Fruit fly (Drosophila melanogaster) whole organism, embryonic: Measurements from ENCODE around the gene Spc105R.

Experiments
- Abd-B ChIP-seq: fragments of 200-800 bp; sonication (Bioruptor generic); optimal IDR thresholded peaks from 2 replicates; lab custom pipeline; 2018; ENCODE audit warnings: missing biosample characterization, mild to moderate bottlenecking, missing genetic modification characterization, moderate library complexity
- Atf3 ChIP-seq: fragments of 200-800 bp; sonication (Bioruptor generic); optimal IDR thresholded peaks from 3 replicates; lab custom pipeline; 2016; ENCODE audit warnings: missing biosample characterization, missing genetic modification characterization
- Bdp1 ChIP-seq: fragments of 200-800 bp; sonication (Bioruptor generic); optimal IDR thresholded peaks from 3 replicates; lab custom pipeline; 2016; ENCODE audit warnings: missing biosample characterization, missing genetic modification characterization
- Bteb2 ChIP-seq: fragments of 200-800 bp; sonication (Bioruptor generic); optimal IDR thresholded peaks from 2 replicates; lab custom pipeline; 2016; ENCODE audit warnings: missing biosample characterization, missing genetic modification characterization
- CG10274 ChIP-seq: fragments of 200-800 bp; sonication (Bioruptor generic); optimal IDR thresholded peaks from 3 replicates; lab custom pipeline; 2017; ENCODE audit warnings: missing biosample characterization, mild to moderate bottlenecking, missing genetic modification characterization
- CG10321 ChIP-seq: fragments of 200-800 bp; sonication (Bioruptor generic); IDR thresholded peaks from 2 replicates; pipeline ENCODE4 v1.3.6; 2022; ENCODE audit warnings: missing biosample characterization, missing genetic modification characterization
- CG10462 ChIP-seq: fragments of 200-800 bp; sonication (Bioruptor generic); optimal IDR thresholded peaks from 2 replicates; lab custom pipeline; 2016; ENCODE audit warnings: missing biosample characterization, missing genetic modification characterization
- CG11696 ChIP-seq: fragments of 200-800 bp; sonication (Bioruptor generic); IDR thresholded peaks from 2 replicates; pipeline ENCODE4 v1.3.6; 2022; ENCODE audit warnings: missing biosample characterization, missing genetic modification characterization
- CG12391 ChIP-seq: fragments of 200-800 bp; sonication (Bioruptor generic); optimal IDR thresholded peaks from 3 replicates; lab custom pipeline; 2018; ENCODE audit warnings: missing biosample characterization, mild to moderate bottlenecking, missing genetic modification characterization, moderate library complexity
- CG12744 ChIP-seq: fragments of 200-800 bp; sonication (Bioruptor generic); optimal IDR thresholded peaks from 2 replicates; lab custom pipeline; 2016; ENCODE audit warnings: missing biosample characterization, missing genetic modification characterization
- CG13296 ChIP-seq: fragments of 200-800 bp; sonication (Bioruptor generic); optimal IDR thresholded peaks from 3 replicates; lab custom pipeline; 2018; ENCODE audit warnings: missing biosample characterization, mild to moderate bottlenecking, missing genetic modification characterization
- CG13424 ChIP-seq: fragments of 200-800 bp; sonication (Bioruptor generic); optimal IDR thresholded peaks from 2 replicates; lab custom pipeline; 2019; ENCODE audit warnings: missing biosample characterization, mild to moderate bottlenecking, missing genetic modification characterization, moderate library complexity
- CG14667 ChIP-seq: fragments of 200-800 bp; sonication (Bioruptor generic); IDR thresholded peaks from 2 replicates; pipeline ENCODE4 v1.3.6; 2022; ENCODE audit warnings: missing biosample characterization, missing genetic modification characterization
- CG2202 ChIP-seq: fragments of 200-800 bp; sonication (Bioruptor generic); optimal IDR thresholded peaks from 2 replicates; lab custom pipeline; 2018; ENCODE audit warnings: missing biosample characterization, mild to moderate bottlenecking, missing genetic modification characterization
- CG31365 ChIP-seq: fragments of 200-800 bp; sonication (Bioruptor generic); optimal IDR thresholded peaks from 2 replicates; lab custom pipeline; 2018; ENCODE audit warnings: missing biosample characterization, mild to moderate bottlenecking, missing genetic modification characterization
- CG3163 ChIP-seq: fragments of 200-800 bp; sonication (Bioruptor generic); optimal IDR thresholded peaks from 3 replicates; lab custom pipeline; 2016; ENCODE audit warnings: missing biosample characterization, missing genetic modification characterization
- CG3838 ChIP-seq: fragments of 200-800 bp; sonication (Bioruptor generic); optimal IDR thresholded peaks from 3 replicates; lab custom pipeline; 2016; ENCODE audit warnings: missing biosample characterization, missing genetic modification characterization
- CG4404 ChIP-seq: fragments of 200-800 bp; sonication (Bioruptor generic); IDR thresholded peaks from 2 replicates; pipeline ENCODE4 v1.3.6; 2022; ENCODE audit warnings: missing biosample characterization, missing genetic modification characterization
- CG4424 ChIP-seq: fragments of 200-800 bp; sonication (Bioruptor generic); optimal IDR thresholded peaks from 3 replicates; lab custom pipeline; 2016; ENCODE audit warnings: missing biosample characterization, missing genetic modification characterization
- CG7745 ChIP-seq: fragments of 200-800 bp; sonication (Bioruptor generic); optimal IDR thresholded peaks from 2 replicates; lab custom pipeline; 2018; ENCODE audit warnings: missing biosample characterization, mild to moderate bottlenecking, missing genetic modification characterization, moderate library complexity
- CG8281 ChIP-seq: fragments of 200-800 bp; sonication (Bioruptor generic); optimal IDR thresholded peaks from 2 replicates; lab custom pipeline; 2018; ENCODE audit warnings: missing biosample characterization, mild to moderate bottlenecking, missing genetic modification characterization, moderate library complexity
- CG9437 ChIP-seq: fragments of 200-800 bp; sonication (Bioruptor generic); optimal IDR thresholded peaks from 2 replicates; lab custom pipeline; 2018; ENCODE audit warnings: missing biosample characterization, mild to moderate bottlenecking, missing genetic modification characterization
- CG9797 ChIP-seq: fragments of 200-800 bp; sonication (Bioruptor generic); optimal IDR thresholded peaks from 3 replicates; lab custom pipeline; 2018; ENCODE audit warnings: missing biosample characterization, mild to moderate bottlenecking, missing genetic modification characterization
- CG9817 ChIP-seq: fragments of 200-800 bp; sonication (Bioruptor generic); optimal IDR thresholded peaks from 2 replicates; lab custom pipeline; 2018; ENCODE audit warnings: missing biosample characterization, mild to moderate bottlenecking, missing genetic modification characterization, moderate library complexity
- Chrac-16 ChIP-seq: fragments of 200-800 bp; sonication (Bioruptor generic); optimal IDR thresholded peaks from 3 replicates; lab custom pipeline; 2016; ENCODE audit warnings: missing biosample characterization, missing genetic modification characterization
- Dp ChIP-seq: fragments of 200-800 bp; sonication (Bioruptor generic); optimal IDR thresholded peaks from 2 replicates; lab custom pipeline; 2018; ENCODE audit warnings: missing biosample characterization, mild to moderate bottlenecking, missing genetic modification characterization, moderate library complexity
- Ets65A ChIP-seq: fragments of 200-800 bp; sonication (Bioruptor generic); peaks from one replicate; lab custom pipeline; 2016; ENCODE audit warnings: missing biosample characterization, missing genetic modification characterization
- HLH54F ChIP-seq: fragments of 200-800 bp; sonication (Bioruptor generic); optimal IDR thresholded peaks from 3 replicates; lab custom pipeline; 2016; ENCODE audit warnings: missing biosample characterization, missing genetic modification characterization
- HmgD ChIP-seq: fragments of 200-800 bp; sonication (Bioruptor generic); optimal IDR thresholded peaks from 3 replicates; lab custom pipeline; 2016; ENCODE audit warnings: missing biosample characterization, missing genetic modification characterization
- Nf-YA ChIP-seq: fragments of 200-800 bp; sonication (Bioruptor generic); IDR thresholded peaks from 2 replicates; pipeline ENCODE4 v1.3.6; 2022; ENCODE audit warnings: missing biosample characterization, missing genetic modification characterization
- PHDP ChIP-seq: fragments of 200-800 bp; sonication (Bioruptor generic); optimal IDR thresholded peaks from 3 replicates; lab custom pipeline; 2018; ENCODE audit warnings: missing biosample characterization, mild to moderate bottlenecking, missing genetic modification characterization, moderate library complexity
- Rfx ChIP-seq: fragments of 200-800 bp; sonication (Bioruptor generic); IDR thresholded peaks from 2 replicates; pipeline ENCODE4 v1.3.6; 2022; ENCODE audit warnings: missing biosample characterization, missing genetic modification characterization
- Sry-δ ChIP-seq: fragments of 200-800 bp; sonication (Bioruptor generic); optimal IDR thresholded peaks from 2 replicates; lab custom pipeline; 2016; ENCODE audit warnings: missing biosample characterization, missing genetic modification characterization
- TFAM ChIP-seq: fragments of 200-800 bp; sonication (Bioruptor generic); optimal IDR thresholded peaks from 2 replicates; lab custom pipeline; 2017; ENCODE audit warnings: missing biosample characterization, missing genetic modification characterization, inconsistent platforms
- Usf ChIP-seq: fragments of 200-800 bp; sonication (Bioruptor generic); optimal IDR thresholded peaks from 2 replicates; lab custom pipeline; 2017; ENCODE audit warnings: missing genotype, missing biosample characterization, missing genetic modification characterization
- Xbp1 ChIP-seq: fragments of 200-800 bp; sonication (Bioruptor generic); optimal IDR thresholded peaks from 3 replicates; lab custom pipeline; 2016; ENCODE audit warnings: missing biosample characterization, mild to moderate bottlenecking, missing genetic modification characterization
- YL-1 ChIP-seq: fragments of 200-800 bp; sonication (Bioruptor generic); optimal IDR thresholded peaks from 3 replicates; lab custom pipeline; 2017; ENCODE audit warnings: missing biosample characterization, mild to moderate bottlenecking, missing genetic modification characterization
- amos ChIP-seq: fragments of 200-800 bp; sonication (Bioruptor generic); IDR thresholded peaks from 2 replicates; pipeline ENCODE4 v1.3.6; 2022; ENCODE audit warnings: missing biosample characterization, missing genetic modification characterization; ENCODE audit not compliant: partially characterized antibody
- croc ChIP-seq: fragments of 200-800 bp; sonication (Bioruptor generic); conservative IDR thresholded peaks from 3 replicates; pipeline ENCODE4 v1.3.6; 2022; ENCODE audit warnings: missing biosample characterization, missing genetic modification characterization
- hb ChIP-seq: fragments of 200-800 bp; sonication (Bioruptor generic); IDR thresholded peaks from 3 replicates; pipeline ENCODE4 v1.3.6; 2022; ENCODE audit warnings: missing biosample characterization, missing genetic modification characterization; ENCODE audit not compliant: partially characterized antibody
- ken ChIP-seq: fragments of 200-800 bp; sonication (Bioruptor generic); IDR thresholded peaks from 3 replicates; pipeline ENCODE4 v1.3.6; 2022; ENCODE audit warnings: missing biosample characterization, missing genetic modification characterization
- klu ChIP-seq: fragments of 200-800 bp; sonication (Bioruptor generic); IDR thresholded peaks from 2 replicates; pipeline ENCODE4 v1.3.6; 2022; ENCODE audit warnings: missing biosample characterization, missing genetic modification characterization
- maf-S ChIP-seq: fragments of 200-800 bp; sonication (Bioruptor generic); optimal IDR thresholded peaks from 2 replicates; lab custom pipeline; 2016; ENCODE audit warnings: missing biosample characterization, missing genetic modification characterization
- nau ChIP-seq: fragments of 200-800 bp; sonication (Bioruptor generic); optimal IDR thresholded peaks from 3 replicates; lab custom pipeline; 2017; ENCODE audit warnings: missing biosample characterization, mild to moderate bottlenecking, missing genetic modification characterization, missing genetic modification reagents
- org-1 ChIP-seq: fragments of 200-800 bp; sonication (Bioruptor generic); optimal IDR thresholded peaks from 2 replicates; lab custom pipeline; 2017; ENCODE audit warnings: missing biosample characterization, missing genetic modification characterization
- pzg ChIP-seq: fragments of 200-800 bp; sonication (Bioruptor generic); optimal IDR thresholded peaks from 3 replicates; lab custom pipeline; 2018; ENCODE audit warnings: missing biosample characterization, mild to moderate bottlenecking, missing genetic modification characterization, moderate library complexity
- ro ChIP-seq: fragments of 200-800 bp; sonication (Bioruptor generic); IDR thresholded peaks from 2 replicates; pipeline ENCODE4 v1.3.6; 2022; ENCODE audit warnings: missing biosample characterization, missing genetic modification characterization
- salm ChIP-seq: fragments of 200-800 bp; sonication (Bioruptor generic); optimal IDR thresholded peaks from 2 replicates; lab custom pipeline; 2018; ENCODE audit warnings: missing biosample characterization, mild to moderate bottlenecking, missing genetic modification characterization
- so ChIP-seq: fragments of 200-800 bp; sonication (Bioruptor generic); IDR thresholded peaks from 3 replicates; pipeline ENCODE4 v1.3.6; 2022; ENCODE audit warnings: missing biosample characterization, missing genetic modification characterization
- tup ChIP-seq: fragments of 200-800 bp; sonication (Bioruptor generic); optimal IDR thresholded peaks from 2 replicates; lab custom pipeline; 2016; ENCODE audit warnings: missing biosample characterization, mild to moderate bottlenecking, missing genetic modification characterization, moderate library complexity
- vvl ChIP-seq: fragments of 200-800 bp; sonication (Bioruptor generic); IDR thresholded peaks from 2 replicates; pipeline ENCODE4 v1.3.6; 2022; ENCODE audit warnings: missing biosample characterization, missing genetic modification characterization
- wdn ChIP-seq: fragments of 200-800 bp; sonication (Bioruptor generic); IDR thresholded peaks from 2 replicates; pipeline ENCODE4 v1.3.6; 2022; ENCODE audit warnings: missing biosample characterization, missing genetic modification characterization
- zf30C ChIP-seq: fragments of 200-800 bp; sonication (Bioruptor generic); optimal IDR thresholded peaks from 3 replicates; lab custom pipeline; 2018; ENCODE audit warnings: missing biosample characterization, mild to moderate bottlenecking, missing genetic modification characterization

Spc105R gene

dm6 chr3L:20769350-20769749 is 30.9 kb upstream of the Spc105R start, which contains the start of the genes CG4074 and CG4186 (continued):
- TF ChIP-seq Bteb2 (GFP tag; lab: Kevin White, UChicago): no peak
- TF ChIP-seq CG3838 (GFP tag; lab: Kevin White, UChicago): no peak
- peak; percentile 5 for TF ChIP-seq CG13424 (tag; lab: Kevin White, UChicago)
- no peak for TF ChIP-seq ro (GFP tag; lab: Robert Waterston, UW)
- TF ChIP-seq CG10321: no peak
- TF ChIP-seq so (GFP tag; lab: Robert Waterston, UW): no peak
- no peak for TF ChIP-seq Xbp1 (GFP tag; lab: Kevin White, UChicago)
- TF ChIP-seq HLH54F (GFP tag; lab: Kevin White, UChicago): no peak
- no peak for TF ChIP-seq PHDP (tag; lab: Kevin White, UChicago)
- no peak for TF ChIP-seq croc (GFP tag; lab: Robert Waterston, UW)
- peak; percentile 9 for TF ChIP-seq CG12391
- TF ChIP-seq CG10274 (GFP tag; lab: Kevin White, UChicago): no peak
- peak; percentile 28 for TF ChIP-seq Dp (GFP tag; lab: Kevin White, UChicago)
- no peak for TF ChIP-seq CG2202 (tag; lab: Kevin White, UChicago)
- TF ChIP-seq HmgD (GFP tag; lab: Kevin White, UChicago): no peak
- TF ChIP-seq amos (GFP tag; lab: Robert Waterston, UW): no peak
- peak; percentile 82 for TF ChIP-seq YL-1 (GFP tag; lab: Kevin White, UChicago)
- TF ChIP-seq wdn (GFP tag; lab: Robert Waterston, UW): no peak
- TF ChIP-seq zf30C (GFP tag; lab: Kevin White, UChicago): no peak
- no peak for TF ChIP-seq CG9437 (GFP tag; lab: Kevin White, UChicago)
- no peak for TF ChIP-seq CG4404
- no peak for TF ChIP-seq CG9797 (GFP tag; lab: Kevin White, UChicago)
- TF ChIP-seq CG11696 (GFP tag; lab: Robert Waterston, UW): no peak
- TF ChIP-seq org-1 (GFP tag; lab: Kevin White, UChicago): no peak
- peak; percentile 83 for TF ChIP-seq CG3163
- TF ChIP-seq tup (GFP tag; lab: Kevin White, UChicago): no peak
- TF ChIP-seq CG8281: no peak
- TF ChIP-seq Nf-YA (GFP tag; lab: Robert Waterston, UW): no peak
- TF ChIP-seq CG14667: no peak
- no peak for TF ChIP-seq salm (tag; lab: Kevin White, UChicago)
- no peak for TF ChIP-seq CG31365
- no peak for TF ChIP-seq Bdp1 (GFP tag; lab: Kevin White, UChicago)
- no peak for TF ChIP-seq TFAM
- no peak for TF ChIP-seq Usf
- TF ChIP-seq CG13296: no peak
- TF ChIP-seq klu (GFP tag; lab: Robert Waterston, UW): no peak
- TF ChIP-seq Chrac-16 (GFP tag; lab: Kevin White, UChicago): no peak
- TF ChIP-seq CG7745 (tag; lab: Kevin White, UChicago): no peak
- TF ChIP-seq vvl: no peak
- TF ChIP-seq Rfx (GFP tag; lab: Robert Waterston, UW): no peak
- no peak for TF ChIP-seq Ets65A (GFP tag; lab: Kevin White, UChicago)
- TF ChIP-seq CG4424 (GFP tag; lab: Kevin White, UChicago): no peak
- no peak for TF ChIP-seq CG12744 (GFP tag; lab: Kevin White, UChicago)
- TF ChIP-seq Abd-B: no peak
- no peak for TF ChIP-seq hb (GFP tag; lab: Robert Waterston, UW)
- TF ChIP-seq Sry-δ (GFP tag; lab: Kevin White, UChicago): no peak
- no peak for TF ChIP-seq nau (GFP tag; lab: Kevin White, UChicago)
- no peak for TF ChIP-seq Atf3 (GFP tag; lab: Kevin White, UChicago)
- TF ChIP-seq ken (GFP tag; lab: Robert Waterston, UW): no peak
- TF ChIP-seq pzg (GFP tag; lab: Kevin White, UChicago): peak; percentile 65
- TF ChIP-seq CG9817 (tag; lab: Kevin White, UChicago): no peak
- no peak for TF ChIP-seq maf-S
- TF ChIP-seq CG10462: no peak
